Worm (Caenorhabditis elegans) whole organism, L3 larva: ENCODE measurements around the gene qns-1.

Source experiments
- R02D3.7 ChIP-seq: fragments of 150-350 bp; optimal IDR thresholded peaks from 2 replicates; lab custom pipeline; 2014; ENCODE audit warnings: missing biosample characterization, missing genetic modification characterization
- ZK546.5 ChIP-seq: sonication (generic microtip); optimal IDR thresholded peaks from 2 replicates; lab custom pipeline; 2017; ENCODE audit warnings: missing biosample characterization, missing genetic modification characterization
- aly-2 ChIP-seq: fragments of 150-350 bp; optimal IDR thresholded peaks from 2 replicates; lab custom pipeline; 2014; ENCODE audit warnings: missing biosample characterization, missing genetic modification characterization
- ama-1 ChIP-seq: fragments of 150-350 bp; optimal IDR thresholded peaks from 2 replicates; lab custom pipeline; 2018
- ceh-16 ChIP-seq: sonication (generic microtip); optimal IDR thresholded peaks from 2 replicates; lab custom pipeline; 2017; ENCODE audit warnings: missing biosample characterization, missing genetic modification characterization
- ceh-28 ChIP-seq: fragments of 150-350 bp; optimal IDR thresholded peaks from 2 replicates; lab custom pipeline; 2014; ENCODE audit warnings: missing biosample characterization, missing genetic modification reagents, missing genetic modification characterization
- ceh-82 ChIP-seq: fragments of 150-350 bp; optimal IDR thresholded peaks from 2 replicates; lab custom pipeline; 2014; ENCODE audit warnings: missing biosample characterization, missing genetic modification characterization
- ceh-9 ChIP-seq: sonication (generic microtip); optimal IDR thresholded peaks from 2 replicates; lab custom pipeline; 2018; ENCODE audit warnings: missing biosample characterization, missing genetic modification characterization
- daf-12 ChIP-seq: fragments of 150-350 bp; optimal IDR thresholded peaks from 2 replicates; lab custom pipeline; 2014; ENCODE audit warnings: missing biosample characterization, missing genetic modification reagents, missing genetic modification characterization
- egl-27 ChIP-seq: sonication (generic microtip); optimal IDR thresholded peaks from 4 replicates; lab custom pipeline; 2017; ENCODE audit warnings: missing biosample characterization, missing genetic modification reagents, missing genetic modification characterization
- egl-5 ChIP-seq: fragments of 150-350 bp; optimal IDR thresholded peaks from 2 replicates; lab custom pipeline; 2017; ENCODE audit warnings: missing biosample characterization, missing genetic modification reagents, missing genetic modification characterization, inconsistent platforms
- elt-1 ChIP-seq: fragments of 150-350 bp; optimal IDR thresholded peaks from 2 replicates; lab custom pipeline; 2014; ENCODE audit warnings: missing biosample characterization, missing genetic modification characterization
- elt-2 ChIP-seq: sonication (generic microtip); optimal IDR thresholded peaks from 2 replicates; lab custom pipeline; 2016; ENCODE audit warnings: missing genetic modification reagents, mild to moderate bottlenecking, missing genetic modification characterization, missing compliant biosample characterization
- elt-3 ChIP-seq, 3 experiments: fragments of 150-350 bp in 1 of 3; sonication (generic microtip) in 2 of 3; optimal IDR thresholded peaks; 2 replicates in 2 of 3; 4 replicates in 1 of 3; lab custom pipeline; 2014 to 2017; ENCODE audit warnings: missing biosample characterization in 3 of 3, missing genetic modification characterization in 3 of 3
- eor-1 ChIP-seq, 2 experiments: fragments of 150-350 bp; optimal IDR thresholded peaks; 2 replicates each; lab custom pipeline; 2014 to 2018; ENCODE audit warnings: missing biosample characterization in 2 of 2, missing genetic modification characterization in 2 of 2
- fkh-10 ChIP-seq: sonication (generic microtip); optimal IDR thresholded peaks from 2 replicates; lab custom pipeline; 2017; ENCODE audit warnings: missing biosample characterization, missing genetic modification reagents, missing genetic modification characterization
- fkh-2 ChIP-seq: fragments of 150-350 bp; optimal IDR thresholded peaks from 2 replicates; lab custom pipeline; 2014; ENCODE audit warnings: missing biosample characterization, missing genetic modification reagents, missing genetic modification characterization
- fos-1 ChIP-seq: fragments of 150-350 bp; optimal IDR thresholded peaks from 2 replicates; lab custom pipeline; 2014; ENCODE audit warnings: missing biosample characterization, missing genetic modification characterization
- hmg-11 ChIP-seq: sonication (generic microtip); optimal IDR thresholded peaks from 2 replicates; lab custom pipeline; 2016; ENCODE audit warnings: missing genetic modification characterization, missing compliant biosample characterization
- jun-1 ChIP-seq: fragments of 150-350 bp; optimal IDR thresholded peaks from 2 replicates; lab custom pipeline; 2014; ENCODE audit warnings: missing biosample characterization, missing genetic modification reagents, missing genetic modification characterization
- lin-15B ChIP-seq: fragments of 150-350 bp; optimal IDR thresholded peaks from 2 replicates; lab custom pipeline; 2014; ENCODE audit warnings: missing biosample characterization, missing genetic modification characterization
- lin-39 ChIP-seq: fragments of 150-350 bp; optimal IDR thresholded peaks from 2 replicates; lab custom pipeline; 2018; ENCODE audit warnings: missing biosample characterization, missing genetic modification reagents, missing genetic modification characterization
- lsy-12 ChIP-seq: sonication (generic microtip); optimal IDR thresholded peaks from 2 replicates; lab custom pipeline; 2016; ENCODE audit warnings: mild to moderate bottlenecking, missing genetic modification characterization, missing compliant biosample characterization
- mdl-1 ChIP-seq: fragments of 150-350 bp; optimal IDR thresholded peaks from 2 replicates; lab custom pipeline; 2014; ENCODE audit warnings: missing biosample characterization, missing genetic modification characterization
- mml-1 ChIP-seq: fragments of 150-350 bp; sonication (generic microtip); optimal IDR thresholded peaks from 3 replicates; lab custom pipeline; 2014; ENCODE audit warnings: missing biosample characterization, missing genetic modification characterization
- nfya-1 ChIP-seq: sonication (generic microtip); optimal IDR thresholded peaks from 2 replicates; lab custom pipeline; 2017; ENCODE audit warnings: missing genetic modification characterization, mild to moderate bottlenecking, missing compliant biosample characterization, antibody characterized with exemption, moderate library complexity; ENCODE audit not compliant: insufficient read depth
- nhr-11 ChIP-seq: fragments of 150-350 bp; optimal IDR thresholded peaks from 2 replicates; lab custom pipeline; 2014; ENCODE audit warnings: missing biosample characterization, missing genetic modification characterization
- nhr-12 ChIP-seq: fragments of 150-350 bp; optimal IDR thresholded peaks from 2 replicates; lab custom pipeline; 2014; ENCODE audit warnings: missing biosample characterization, missing genetic modification characterization
- nhr-23 ChIP-seq: fragments of 150-350 bp; optimal IDR thresholded peaks from 2 replicates; lab custom pipeline; 2014; ENCODE audit warnings: missing biosample characterization, missing genetic modification reagents, missing genetic modification characterization
- nhr-237 ChIP-seq: fragments of 150-350 bp; optimal IDR thresholded peaks from 2 replicates; lab custom pipeline; 2014; ENCODE audit warnings: missing biosample characterization, missing genetic modification characterization
- nhr-25 ChIP-seq: sonication (generic microtip); optimal IDR thresholded peaks from 2 replicates; lab custom pipeline; 2017; ENCODE audit warnings: missing biosample characterization, missing genetic modification characterization
- nhr-28 ChIP-seq: fragments of 150-350 bp; optimal IDR thresholded peaks from 2 replicates; lab custom pipeline; 2014; ENCODE audit warnings: missing biosample characterization, missing genetic modification characterization
- nhr-43 ChIP-seq: sonication (generic microtip); optimal IDR thresholded peaks from 2 replicates; lab custom pipeline; 2016; ENCODE audit warnings: mild to moderate bottlenecking, missing genetic modification characterization, missing compliant biosample characterization; ENCODE audit not compliant: poor library complexity, severe bottlenecking
- nhr-67 ChIP-seq: fragments of 150-350 bp; optimal IDR thresholded peaks from 2 replicates; lab custom pipeline; 2014; ENCODE audit warnings: missing biosample characterization, missing genetic modification characterization
- nhr-76 ChIP-seq: fragments of 150-350 bp; sonication (generic microtip); optimal IDR thresholded peaks from 5 replicates; lab custom pipeline; 2014; ENCODE audit warnings: missing biosample characterization, missing genetic modification characterization
- nhr-77 ChIP-seq: fragments of 150-350 bp; optimal IDR thresholded peaks from 2 replicates; lab custom pipeline; 2014; ENCODE audit warnings: missing biosample characterization, missing genetic modification characterization
- pha-4 ChIP-seq: fragments of 150-350 bp; optimal IDR thresholded peaks from 2 replicates; lab custom pipeline; 2014; ENCODE audit warnings: missing biosample characterization, missing genetic modification reagents, missing genetic modification characterization
- pqm-1 ChIP-seq: fragments of 150-350 bp; optimal IDR thresholded peaks from 2 replicates; lab custom pipeline; 2017; ENCODE audit warnings: missing biosample characterization, missing genetic modification characterization, inconsistent platforms
- sea-2 ChIP-seq: fragments of 150-350 bp; sonication (generic microtip); optimal IDR thresholded peaks from 4 replicates; lab custom pipeline; 2014; ENCODE audit warnings: missing biosample characterization, missing genetic modification reagents, missing genetic modification characterization
- skn-1 ChIP-seq: fragments of 150-350 bp; optimal IDR thresholded peaks from 2 replicates; lab custom pipeline; 2014; ENCODE audit warnings: missing biosample characterization, missing genetic modification characterization
- snpc-4 ChIP-seq: fragments of 150-350 bp; optimal IDR thresholded peaks from 2 replicates; lab custom pipeline; 2014; ENCODE audit warnings: missing biosample characterization, missing genetic modification characterization
- tbx-2 ChIP-seq: sonication (generic microtip); optimal IDR thresholded peaks from 2 replicates; lab custom pipeline; 2016; ENCODE audit warnings: mild to moderate bottlenecking, missing genetic modification characterization, missing compliant biosample characterization
- unc-39 ChIP-seq: sonication (generic microtip); optimal IDR thresholded peaks from 4 replicates; lab custom pipeline; 2017; ENCODE audit warnings: missing biosample characterization, missing genetic modification characterization
- unc-62 ChIP-seq: fragments of 150-350 bp; sonication (generic microtip); optimal IDR thresholded peaks from 4 replicates; lab custom pipeline; 2014; ENCODE audit warnings: missing biosample characterization, missing genetic modification reagents, missing genetic modification characterization
- zag-1 ChIP-seq: fragments of 150-350 bp; optimal IDR thresholded peaks from 2 replicates; lab custom pipeline; 2014; ENCODE audit warnings: missing biosample characterization, missing genetic modification characterization
- ztf-11 ChIP-seq: fragments of 150-350 bp; optimal IDR thresholded peaks from 2 replicates; lab custom pipeline; 2014; ENCODE audit warnings: missing biosample characterization, missing genetic modification characterization
- ztf-4 ChIP-seq: fragments of 150-350 bp; optimal IDR thresholded peaks from 2 replicates; lab custom pipeline; 2014; ENCODE audit warnings: missing biosample characterization, missing genetic modification characterization

The qns-1 gene

ce11 chrIV:10252350-10252792, 33.3 kb upstream of the qns-1 start:
- TF ChIP-seq elt-1 (tag; lab: Kevin White, UChicago) (peak; percentile 75), pha-4 (tag; lab: Kevin White, UChicago) (peak; percentile 93), ztf-4 (tag; lab: Kevin White, UChicago) (peak; percentile 38), nhr-28 (tag; lab: Kevin White, UChicago) (no peak), unc-62 (GFP tag; lab: Kevin White, UChicago) (peak; percentile 55), fkh-10 (peak; percentile 93), aly-2 (no peak), nhr-25 (tag; lab: Kevin White, UChicago) (peak; percentile 43), jun-1 (peak; percentile 97), ama-1 (lab: Kevin White, UChicago) (no peak), ZK546.5 (tag; lab: Kevin White, UChicago) (no peak), elt-3 (tag; optimal IDR thresholded peaks at IDR 0.05; lab: Kevin White, UChicago) (no peak), mdl-1 (tag; lab: Kevin White, UChicago) (peak; percentile 94), hmg-11 (tag; lab: Kevin White, UChicago) (peak; percentile 81), sea-2 (GFP tag; lab: Kevin White, UChicago) (no peak), lsy-12 (tag; lab: Kevin White, UChicago) (peak; percentile 70), nhr-76 (tag; lab: Kevin White, UChicago) (no peak), egl-27 (no peak), egl-5 (tag; lab: Kevin White, UChicago) (peak; percentile 46), pqm-1 (tag; lab: Kevin White, UChicago) (peak; percentile 92), snpc-4 (peak; percentile 82), nhr-237 (tag; lab: Kevin White, UChicago) (no peak), skn-1 (tag; lab: Kevin White, UChicago) (peak; percentile 87), eor-1 (tag; optimal IDR thresholded peaks at IDR 0.05; lab: Kevin White, UChicago) (no peak), unc-39 (no peak), fos-1 (tag; lab: Kevin White, UChicago) (peak; percentile 2), daf-12 (no peak), zag-1 (tag; lab: Kevin White, UChicago) (no peak), ztf-11 (tag; lab: Kevin White, UChicago) (no peak), ceh-28 (tag; lab: Kevin White, UChicago) (peak; percentile 74), tbx-2 (peak; percentile 67), nhr-11 (tag; lab: Kevin White, UChicago) (peak; percentile 75), nhr-12 (tag; lab: Kevin White, UChicago) (no peak), elt-2 (tag; lab: Kevin White, UChicago) (peak; percentile 93), nhr-77 (tag; lab: Kevin White, UChicago) (no peak), nfya-1 (tag; lab: Kevin White, UChicago) (peak; percentile 86), mml-1 (tag; lab: Kevin White, UChicago) (no peak), nhr-23 (tag; lab: Kevin White, UChicago) (peak; percentile 52), R02D3.7 (peak; percentile 39), fkh-2 (peak; percentile 12), ceh-16 (tag; lab: Kevin White, UChicago) (no peak), ceh-9 (tag; lab: Kevin White, UChicago) (no peak), lin-39 (tag; lab: Kevin White, UChicago) (peak; percentile 64), nhr-67 (tag; lab: Kevin White, UChicago) (no peak), ceh-82 (tag; lab: Kevin White, UChicago) (no peak), nhr-43 (tag; lab: Kevin White, UChicago) (peak; percentile 25), lin-15B (peak; percentile 57)
